Worm (Caenorhabditis elegans) whole organism, L3 larva: ENCODE data around the gene srj-5.
A peak's percentile ranks its signal among the peaks of the same experiment; 100 is the strongest.

Source experiments
- ZK546.5 ChIP-seq: sonication (generic microtip); optimal IDR thresholded peaks from 2 replicates; lab custom pipeline; 2017; ENCODE audit warnings: missing biosample characterization, missing genetic modification characterization
- ama-1 ChIP-seq: fragments of 150-350 bp; optimal IDR thresholded peaks from 2 replicates; lab custom pipeline; 2018
- ceh-16 ChIP-seq: sonication (generic microtip); optimal IDR thresholded peaks from 2 replicates; lab custom pipeline; 2017; ENCODE audit warnings: missing biosample characterization, missing genetic modification characterization
- ceh-28 ChIP-seq: fragments of 150-350 bp; optimal IDR thresholded peaks from 2 replicates; lab custom pipeline; 2014; ENCODE audit warnings: missing biosample characterization, missing genetic modification reagents, missing genetic modification characterization
- ceh-82 ChIP-seq: fragments of 150-350 bp; optimal IDR thresholded peaks from 2 replicates; lab custom pipeline; 2014; ENCODE audit warnings: missing biosample characterization, missing genetic modification characterization
- daf-12 ChIP-seq: fragments of 150-350 bp; optimal IDR thresholded peaks from 2 replicates; lab custom pipeline; 2014; ENCODE audit warnings: missing biosample characterization, missing genetic modification reagents, missing genetic modification characterization
- egl-27 ChIP-seq: sonication (generic microtip); optimal IDR thresholded peaks from 4 replicates; lab custom pipeline; 2017; ENCODE audit warnings: missing biosample characterization, missing genetic modification reagents, missing genetic modification characterization
- egl-5 ChIP-seq: fragments of 150-350 bp; optimal IDR thresholded peaks from 2 replicates; lab custom pipeline; 2017; ENCODE audit warnings: missing biosample characterization, missing genetic modification reagents, missing genetic modification characterization, inconsistent platforms
- elt-2 ChIP-seq: sonication (generic microtip); optimal IDR thresholded peaks from 2 replicates; lab custom pipeline; 2016; ENCODE audit warnings: missing genetic modification reagents, mild to moderate bottlenecking, missing genetic modification characterization, missing compliant biosample characterization
- fkh-10 ChIP-seq: sonication (generic microtip); optimal IDR thresholded peaks from 2 replicates; lab custom pipeline; 2017; ENCODE audit warnings: missing biosample characterization, missing genetic modification reagents, missing genetic modification characterization
- fos-1 ChIP-seq: fragments of 150-350 bp; optimal IDR thresholded peaks from 2 replicates; lab custom pipeline; 2014; ENCODE audit warnings: missing biosample characterization, missing genetic modification characterization
- hmg-11 ChIP-seq: sonication (generic microtip); optimal IDR thresholded peaks from 2 replicates; lab custom pipeline; 2016; ENCODE audit warnings: missing genetic modification characterization, missing compliant biosample characterization
- jun-1 ChIP-seq: fragments of 150-350 bp; optimal IDR thresholded peaks from 2 replicates; lab custom pipeline; 2014; ENCODE audit warnings: missing biosample characterization, missing genetic modification reagents, missing genetic modification characterization
- lin-15B ChIP-seq: fragments of 150-350 bp; optimal IDR thresholded peaks from 2 replicates; lab custom pipeline; 2014; ENCODE audit warnings: missing biosample characterization, missing genetic modification characterization
- lin-39 ChIP-seq: fragments of 150-350 bp; optimal IDR thresholded peaks from 2 replicates; lab custom pipeline; 2018; ENCODE audit warnings: missing biosample characterization, missing genetic modification reagents, missing genetic modification characterization
- lsy-12 ChIP-seq: sonication (generic microtip); optimal IDR thresholded peaks from 2 replicates; lab custom pipeline; 2016; ENCODE audit warnings: mild to moderate bottlenecking, missing genetic modification characterization, missing compliant biosample characterization
- mdl-1 ChIP-seq: fragments of 150-350 bp; optimal IDR thresholded peaks from 2 replicates; lab custom pipeline; 2014; ENCODE audit warnings: missing biosample characterization, missing genetic modification characterization
- mml-1 ChIP-seq: fragments of 150-350 bp; sonication (generic microtip); optimal IDR thresholded peaks from 3 replicates; lab custom pipeline; 2014; ENCODE audit warnings: missing biosample characterization, missing genetic modification characterization
- nfya-1 ChIP-seq: sonication (generic microtip); optimal IDR thresholded peaks from 2 replicates; lab custom pipeline; 2017; ENCODE audit warnings: missing genetic modification characterization, mild to moderate bottlenecking, missing compliant biosample characterization, antibody characterized with exemption, moderate library complexity; ENCODE audit not compliant: insufficient read depth
- nhr-11 ChIP-seq: fragments of 150-350 bp; optimal IDR thresholded peaks from 2 replicates; lab custom pipeline; 2014; ENCODE audit warnings: missing biosample characterization, missing genetic modification characterization
- nhr-12 ChIP-seq: fragments of 150-350 bp; optimal IDR thresholded peaks from 2 replicates; lab custom pipeline; 2014; ENCODE audit warnings: missing biosample characterization, missing genetic modification characterization
- nhr-25 ChIP-seq: sonication (generic microtip); optimal IDR thresholded peaks from 2 replicates; lab custom pipeline; 2017; ENCODE audit warnings: missing biosample characterization, missing genetic modification characterization
- nhr-28 ChIP-seq: fragments of 150-350 bp; optimal IDR thresholded peaks from 2 replicates; lab custom pipeline; 2014; ENCODE audit warnings: missing biosample characterization, missing genetic modification characterization
- nhr-43 ChIP-seq: sonication (generic microtip); optimal IDR thresholded peaks from 2 replicates; lab custom pipeline; 2016; ENCODE audit warnings: mild to moderate bottlenecking, missing genetic modification characterization, missing compliant biosample characterization; ENCODE audit not compliant: poor library complexity, severe bottlenecking
- nhr-76 ChIP-seq: fragments of 150-350 bp; sonication (generic microtip); optimal IDR thresholded peaks from 5 replicates; lab custom pipeline; 2014; ENCODE audit warnings: missing biosample characterization, missing genetic modification characterization
- nhr-77 ChIP-seq: fragments of 150-350 bp; optimal IDR thresholded peaks from 2 replicates; lab custom pipeline; 2014; ENCODE audit warnings: missing biosample characterization, missing genetic modification characterization
- pha-4 ChIP-seq: fragments of 150-350 bp; optimal IDR thresholded peaks from 2 replicates; lab custom pipeline; 2014; ENCODE audit warnings: missing biosample characterization, missing genetic modification reagents, missing genetic modification characterization
- pqm-1 ChIP-seq: fragments of 150-350 bp; optimal IDR thresholded peaks from 2 replicates; lab custom pipeline; 2017; ENCODE audit warnings: missing biosample characterization, missing genetic modification characterization, inconsistent platforms
- sea-2 ChIP-seq: fragments of 150-350 bp; sonication (generic microtip); optimal IDR thresholded peaks from 4 replicates; lab custom pipeline; 2014; ENCODE audit warnings: missing biosample characterization, missing genetic modification reagents, missing genetic modification characterization
- skn-1 ChIP-seq: fragments of 150-350 bp; optimal IDR thresholded peaks from 2 replicates; lab custom pipeline; 2014; ENCODE audit warnings: missing biosample characterization, missing genetic modification characterization
- snpc-4 ChIP-seq: fragments of 150-350 bp; optimal IDR thresholded peaks from 2 replicates; lab custom pipeline; 2014; ENCODE audit warnings: missing biosample characterization, missing genetic modification characterization
- unc-39 ChIP-seq: sonication (generic microtip); optimal IDR thresholded peaks from 4 replicates; lab custom pipeline; 2017; ENCODE audit warnings: missing biosample characterization, missing genetic modification characterization
- unc-62 ChIP-seq: fragments of 150-350 bp; sonication (generic microtip); optimal IDR thresholded peaks from 4 replicates; lab custom pipeline; 2014; ENCODE audit warnings: missing biosample characterization, missing genetic modification reagents, missing genetic modification characterization
- ztf-11 ChIP-seq: fragments of 150-350 bp; optimal IDR thresholded peaks from 2 replicates; lab custom pipeline; 2014; ENCODE audit warnings: missing biosample characterization, missing genetic modification characterization

The srj-5 gene

DNA sequence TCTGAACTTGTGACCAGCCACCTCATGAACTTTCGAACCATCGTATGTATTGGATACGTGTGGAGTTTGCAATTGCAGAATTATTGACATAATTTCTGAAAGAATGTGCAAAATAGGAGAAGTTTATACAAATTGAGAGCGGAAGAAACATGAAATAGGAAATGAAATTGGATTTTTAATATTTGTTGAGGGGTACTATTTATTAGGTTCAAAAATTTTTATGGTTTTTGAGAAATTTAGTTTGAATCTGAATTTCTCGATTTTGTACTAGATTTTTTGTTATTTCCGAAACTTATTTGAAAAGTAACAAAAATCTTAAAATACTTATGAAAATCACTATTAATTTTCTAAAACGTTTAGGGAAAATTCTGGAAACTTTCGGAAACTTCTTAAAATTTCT lies 24.3 kb downstream of the srj-5 start, which contains the start of gene F48G7.9:
Gene F48G7.9, minus strand, starts transcription at position 101 of the 400 bp plus-strand sequence.
- TF ChIP-seq ama-1 (lab: Kevin White, UChicago) (no peak), lin-15B (tag; lab: Kevin White, UChicago) (no peak), daf-12 (tag; lab: Kevin White, UChicago) (no peak), nhr-11 (tag; lab: Kevin White, UChicago) (no peak), nhr-25 (tag; lab: Kevin White, UChicago) (no peak), fos-1 (tag; lab: Kevin White, UChicago) (no peak), lsy-12 (no peak), nfya-1 (tag; lab: Kevin White, UChicago) (no peak), nhr-12 (tag; lab: Kevin White, UChicago) (no peak), nhr-43 (tag; lab: Kevin White, UChicago) (no peak), fkh-10 (no peak), hmg-11 (tag; lab: Kevin White, UChicago) (no peak), ztf-11 (no peak), ceh-28 (tag; lab: Kevin White, UChicago) (no peak), mml-1 (tag; lab: Kevin White, UChicago) (no peak), ceh-82 (tag; lab: Kevin White, UChicago) (no peak), unc-62 (GFP tag; lab: Kevin White, UChicago) (no peak), mdl-1 (tag; lab: Kevin White, UChicago) (no peak), nhr-28 (tag; lab: Kevin White, UChicago) (no peak)

- TF ChIP-seq egl-27 (tag; lab: Kevin White, UChicago) (no peak), snpc-4 (tag; lab: Kevin White, UChicago) (no peak), nhr-77 (no peak), jun-1 (tag; lab: Kevin White, UChicago) (no peak), nhr-43 (tag; lab: Kevin White, UChicago) (no peak), hmg-11 (tag; lab: Kevin White, UChicago) (no peak)
These were observed 25.3 kb downstream of the srj-5 start, which contains the start of gene F48G7.8 for ce11 chrV:627585-627984. Gene F48G7.8, minus strand, starts transcription at chrV:627685.

- TF ChIP-seq mml-1 (tag; lab: Kevin White, UChicago) = no peak
- TF ChIP-seq lsy-12 = no peak
- TF ChIP-seq lin-39 (tag; lab: Kevin White, UChicago) = no peak
- no peak for TF ChIP-seq fkh-10
- no peak for TF ChIP-seq unc-39 (tag; lab: Kevin White, UChicago)
- no peak for TF ChIP-seq egl-5 (tag; lab: Kevin White, UChicago)
- no peak for TF ChIP-seq jun-1 (tag; lab: Kevin White, UChicago)
- no peak for TF ChIP-seq nhr-12 (tag; lab: Kevin White, UChicago)
- TF ChIP-seq ZK546.5 (tag; lab: Kevin White, UChicago) = no peak
- no peak for TF ChIP-seq elt-2 (tag; lab: Kevin White, UChicago)
These were observed 26.5 kb downstream of the srj-5 start, which contains the start of gene F48G7.7 for ce11 chrV:626321-626720. Gene F48G7.7, minus strand, starts transcription at chrV:626421.

ce11 chrV:624922-625321 lies 27.9 kb downstream of the srj-5 start, which contains the start of gene srt-17:
Gene srt-17, minus strand, starts transcription at chrV:625022.
- TF ChIP-seq skn-1 (no peak), egl-27 (tag; lab: Kevin White, UChicago) (no peak), ceh-82 (tag; lab: Kevin White, UChicago) (no peak), elt-2 (tag; lab: Kevin White, UChicago) (no peak), ceh-16 (no peak), mdl-1 (tag; lab: Kevin White, UChicago) (no peak), ztf-11 (no peak), nhr-77 (no peak), nhr-43 (tag; lab: Kevin White, UChicago) (no peak), lin-39 (tag; lab: Kevin White, UChicago) (no peak)

ce11 chrV:622902-623301 lies 29.9 kb downstream of the srj-5 start, which contains the start of gene F48G7.5:
Gene F48G7.5, minus strand, starts transcription at chrV:622935.
- TF ChIP-seq pqm-1 (tag; lab: Kevin White, UChicago) (peak; percentile 64), nhr-76 (tag; lab: Kevin White, UChicago) (no peak), ceh-16 (no peak), sea-2 (no peak), elt-2 (tag; lab: Kevin White, UChicago) (peak; percentile 56), pha-4 (tag; lab: Kevin White, UChicago) (peak; percentile 36), fos-1 (tag; lab: Kevin White, UChicago) (no peak)
